Fruit fly (Drosophila melanogaster) whole organism, embryonic: Measurements from ENCODE around the gene CG14893.

Experiments
- Antp ChIP-seq: fragments of 200-800 bp; sonication (Bioruptor generic); optimal IDR thresholded peaks from 3 replicates; lab custom pipeline; 2016; ENCODE audit warnings: missing biosample characterization, missing genetic modification characterization
- Bdp1 ChIP-seq: fragments of 200-800 bp; sonication (Bioruptor generic); optimal IDR thresholded peaks from 3 replicates; lab custom pipeline; 2016; ENCODE audit warnings: missing biosample characterization, missing genetic modification characterization
- CG11398 ChIP-seq: fragments of 200-800 bp; sonication (Bioruptor generic); optimal IDR thresholded peaks from 2 replicates; lab custom pipeline; 2016; ENCODE audit warnings: missing biosample characterization, missing genetic modification characterization
- CG14014 ChIP-seq: fragments of 200-800 bp; sonication (Bioruptor generic); IDR thresholded peaks from 2 replicates; pipeline ENCODE4 v1.3.6; 2022; ENCODE audit warnings: missing biosample characterization, missing genetic modification characterization
- CG15073 ChIP-seq: fragments of 200-800 bp; sonication (Bioruptor generic); optimal IDR thresholded peaks from 2 replicates; lab custom pipeline; 2016; ENCODE audit warnings: missing biosample characterization, missing genetic modification characterization
- CG15696 ChIP-seq: fragments of 200-800 bp; sonication (Bioruptor generic); optimal IDR thresholded peaks from 2 replicates; lab custom pipeline; 2019; ENCODE audit warnings: missing biosample characterization, mild to moderate bottlenecking, missing genetic modification characterization, moderate library complexity
- CG16779 ChIP-seq: fragments of 200-800 bp; sonication (Bioruptor generic); IDR thresholded peaks from 2 replicates; pipeline ENCODE4 v1.3.6; 2022; ENCODE audit warnings: missing biosample characterization, missing genetic modification characterization
- CG17385 ChIP-seq: fragments of 200-800 bp; sonication (Bioruptor generic); optimal IDR thresholded peaks from 3 replicates; lab custom pipeline; 2018; ENCODE audit warnings: missing biosample characterization, mild to moderate bottlenecking, missing genetic modification characterization
- CG17802 ChIP-seq: fragments of 200-800 bp; sonication (Bioruptor generic); optimal IDR thresholded peaks from 2 replicates; lab custom pipeline; 2018; ENCODE audit warnings: missing biosample characterization, mild to moderate bottlenecking, missing genetic modification characterization, moderate library complexity
- CG18011 ChIP-seq: fragments of 200-800 bp; sonication (Bioruptor generic); optimal IDR thresholded peaks from 2 replicates; lab custom pipeline; 2017; ENCODE audit warnings: missing biosample characterization, missing genetic modification characterization, mild to moderate bottlenecking, moderate library complexity, missing genotype
- CG31224 ChIP-seq: fragments of 200-800 bp; sonication (Bioruptor generic); IDR thresholded peaks from 2 replicates; pipeline ENCODE4 v1.3.6; 2022; ENCODE audit warnings: missing biosample characterization, missing genetic modification characterization
- CG3847 ChIP-seq: fragments of 200-800 bp; sonication (Bioruptor generic); IDR thresholded peaks from 2 replicates; pipeline ENCODE4 v1.3.6; 2022; ENCODE audit warnings: missing biosample characterization, missing genetic modification characterization
- CG4404 ChIP-seq: fragments of 200-800 bp; sonication (Bioruptor generic); IDR thresholded peaks from 2 replicates; pipeline ENCODE4 v1.3.6; 2022; ENCODE audit warnings: missing biosample characterization, missing genetic modification characterization
- CG4424 ChIP-seq: fragments of 200-800 bp; sonication (Bioruptor generic); optimal IDR thresholded peaks from 3 replicates; lab custom pipeline; 2016; ENCODE audit warnings: missing biosample characterization, missing genetic modification characterization
- CG6654 ChIP-seq: fragments of 200-800 bp; sonication (Bioruptor generic); optimal IDR thresholded peaks from 2 replicates; lab custom pipeline; 2017; ENCODE audit warnings: missing biosample characterization, mild to moderate bottlenecking, missing genetic modification characterization
- CG7839 ChIP-seq: fragments of 200-800 bp; sonication (Bioruptor generic); optimal IDR thresholded peaks from 3 replicates; lab custom pipeline; 2018; ENCODE audit warnings: missing biosample characterization, mild to moderate bottlenecking, missing genetic modification characterization, moderate library complexity
- CG7963 ChIP-seq: fragments of 200-800 bp; sonication (Bioruptor generic); IDR thresholded peaks from 3 replicates; pipeline ENCODE4 v1.3.6; 2022; ENCODE audit warnings: missing biosample characterization, missing genetic modification characterization; ENCODE audit not compliant: partially characterized antibody
- CG9609 ChIP-seq: fragments of 200-800 bp; sonication (Bioruptor generic); optimal IDR thresholded peaks from 3 replicates; lab custom pipeline; 2016; ENCODE audit warnings: missing biosample characterization, missing genetic modification characterization
- CG9932 ChIP-seq: fragments of 200-800 bp; sonication (Bioruptor generic); IDR thresholded peaks from 2 replicates; pipeline ENCODE4 v1.3.6; 2022; ENCODE audit warnings: missing biosample characterization, missing genetic modification characterization
- CoRest ChIP-seq: fragments of 200-800 bp; sonication (Bioruptor generic); optimal IDR thresholded peaks from 3 replicates; lab custom pipeline; 2018; ENCODE audit warnings: missing biosample characterization, mild to moderate bottlenecking, missing genetic modification characterization, moderate library complexity
- Dbx ChIP-seq: fragments of 200-800 bp; sonication (Bioruptor generic); IDR thresholded peaks from 3 replicates; pipeline ENCODE4 v1.3.6; 2022; ENCODE audit warnings: missing biosample characterization, missing genetic modification characterization
- Dip2 ChIP-seq: fragments of 200-800 bp; sonication (Bioruptor generic); IDR thresholded peaks from 2 replicates; pipeline ENCODE4 v1.3.6; 2022; ENCODE audit warnings: missing biosample characterization, missing genetic modification characterization
- Dip3 ChIP-seq: fragments of 200-800 bp; sonication (Bioruptor generic); optimal IDR thresholded peaks from 3 replicates; lab custom pipeline; 2016; ENCODE audit warnings: missing biosample characterization, missing genetic modification characterization
- Doc3 ChIP-seq: fragments of 200-800 bp; sonication (Bioruptor generic); IDR thresholded peaks from 3 replicates; pipeline ENCODE4 v1.3.6; 2022; ENCODE audit warnings: missing biosample characterization, missing genetic modification characterization; ENCODE audit not compliant: partially characterized antibody
- Eip74EF ChIP-seq, 2 experiments: fragments of 200-800 bp in 1 of 2; fragments of >200 bp in 1 of 2; sonication (Bioruptor generic) in 1 of 2; optimal IDR thresholded peaks; 2 replicates each; lab custom pipeline; 2017 to 2019; ENCODE audit warnings: missing biosample characterization in 2 of 2, missing genetic modification characterization in 2 of 2, mild to moderate bottlenecking in 1 of 2, moderate library complexity in 1 of 2
- Fer3 ChIP-seq: fragments of 200-800 bp; sonication (Bioruptor generic); optimal IDR thresholded peaks from 2 replicates; lab custom pipeline; 2018; ENCODE audit warnings: missing biosample characterization, mild to moderate bottlenecking, missing genetic modification characterization, moderate library complexity
- HLH3B ChIP-seq: fragments of 200-800 bp; sonication (Bioruptor generic); IDR thresholded peaks from 2 replicates; pipeline ENCODE4 v1.3.6; 2022; ENCODE audit warnings: missing biosample characterization, missing genetic modification characterization
- Mrtf ChIP-seq: fragments of 200-800 bp; sonication (Bioruptor generic); IDR thresholded peaks from 3 replicates; pipeline ENCODE4 v1.3.6; 2022; ENCODE audit warnings: missing biosample characterization, missing genetic modification characterization
- Myb ChIP-seq: fragments of 200-800 bp; sonication (Bioruptor generic); optimal IDR thresholded peaks from 2 replicates; lab custom pipeline; 2016; ENCODE audit warnings: missing biosample characterization, missing genetic modification characterization
- Oli ChIP-seq: fragments of 200-800 bp; sonication (Bioruptor generic); optimal IDR thresholded peaks from 2 replicates; lab custom pipeline; 2018; ENCODE audit warnings: missing biosample characterization, mild to moderate bottlenecking, missing genetic modification characterization, moderate library complexity
- Opbp ChIP-seq: fragments of 200-800 bp; sonication (Bioruptor generic); IDR thresholded peaks from 3 replicates; pipeline ENCODE4 v1.3.6; 2022; ENCODE audit warnings: missing biosample characterization, missing genetic modification characterization; ENCODE audit not compliant: partially characterized antibody
- Xrp1 ChIP-seq: fragments of 200-800 bp; sonication (Bioruptor generic); IDR thresholded peaks from 2 replicates; pipeline ENCODE4 v1.3.6; 2022; ENCODE audit warnings: missing biosample characterization, missing genetic modification characterization
- ato ChIP-seq: fragments of 200-800 bp; sonication (Bioruptor generic); IDR thresholded peaks from 2 replicates; pipeline ENCODE4 v1.3.6; 2022; ENCODE audit warnings: missing biosample characterization, missing genetic modification characterization; ENCODE audit not compliant: partially characterized antibody
- dmrt11E ChIP-seq: fragments of 200-800 bp; sonication (Bioruptor generic); optimal IDR thresholded peaks from 3 replicates; lab custom pipeline; 2018; ENCODE audit warnings: missing biosample characterization, mild to moderate bottlenecking, missing genetic modification characterization, moderate library complexity
- dmrt99B ChIP-seq: fragments of 200-800 bp; sonication (Bioruptor generic); optimal IDR thresholded peaks from 2 replicates; lab custom pipeline; 2018; ENCODE audit warnings: missing biosample characterization, mild to moderate bottlenecking, missing genetic modification characterization, moderate library complexity
- esg ChIP-seq: fragments of 200-800 bp; sonication (Bioruptor generic); conservative IDR thresholded peaks from 2 replicates; pipeline ENCODE4 v1.3.6; 2022; ENCODE audit warnings: missing biosample characterization, missing genetic modification characterization
- gcm2 ChIP-seq: fragments of 200-800 bp; sonication (Bioruptor generic); optimal IDR thresholded peaks from 2 replicates; lab custom pipeline; 2016; ENCODE audit warnings: missing biosample characterization, missing genetic modification characterization
- gro ChIP-seq: fragments of 200-800 bp; sonication (Bioruptor generic); optimal IDR thresholded peaks from 2 replicates; lab custom pipeline; 2016; ENCODE audit warnings: missing biosample characterization, missing genetic modification characterization
- hbn ChIP-seq: fragments of 200-800 bp; sonication (Bioruptor generic); IDR thresholded peaks from 2 replicates; pipeline ENCODE4 v1.3.6; 2022; ENCODE audit warnings: missing biosample characterization, missing genetic modification characterization; ENCODE audit not compliant: partially characterized antibody
- lov ChIP-seq, 2 experiments: fragments of 200-800 bp in 1 of 2; fragments of >200 bp in 1 of 2; sonication (Bioruptor generic) in 1 of 2; IDR thresholded peaks in 1 of 2; optimal IDR thresholded peaks in 1 of 2; 2 replicates in 1 of 2; 3 replicates in 1 of 2; pipeline versions ENCODE4 v1.3.6 to Lab custom; 2017 to 2022; ENCODE audit warnings: missing biosample characterization in 1 of 2, missing genetic modification characterization in 1 of 2
- nerfin-2 ChIP-seq: fragments of 200-800 bp; sonication (Bioruptor generic); IDR thresholded peaks from 2 replicates; pipeline ENCODE4 v1.3.6; 2022; ENCODE audit warnings: missing biosample characterization, missing genetic modification characterization; ENCODE audit not compliant: partially characterized antibody
- psq ChIP-seq: fragments of 200-800 bp; sonication (Bioruptor generic); optimal IDR thresholded peaks from 2 replicates; lab custom pipeline; 2017; ENCODE audit warnings: missing biosample characterization, missing genetic modification characterization
- salm ChIP-seq: fragments of 200-800 bp; sonication (Bioruptor generic); optimal IDR thresholded peaks from 2 replicates; lab custom pipeline; 2018; ENCODE audit warnings: missing biosample characterization, mild to moderate bottlenecking, missing genetic modification characterization
- sc ChIP-seq, 3 experiments: fragments of >200 bp in 2 of 3; fragments of 200-800 bp in 1 of 3; sonication (Bioruptor generic) in 1 of 3; optimal IDR thresholded peaks; 2 replicates in 2 of 3; 3 replicates in 1 of 3; lab custom pipeline; 2017; ENCODE audit warnings: mild to moderate bottlenecking in 1 of 3, missing biosample characterization in 1 of 3, missing genetic modification characterization in 1 of 3, missing genetic modification reagents in 1 of 3
- sens ChIP-seq: fragments of 200-800 bp; sonication (Bioruptor generic); peaks from one replicate; lab custom pipeline; 2016; ENCODE audit warnings: missing biosample characterization, missing genetic modification characterization
- sug ChIP-seq: fragments of 200-800 bp; optimal IDR thresholded peaks from 2 replicates; lab custom pipeline; 2019; ENCODE audit warnings: missing biosample characterization, mild to moderate bottlenecking, missing genetic modification characterization, moderate library complexity
- tgo ChIP-seq: fragments of 200-800 bp; sonication (Bioruptor generic); IDR thresholded peaks from 3 replicates; pipeline ENCODE4 v1.3.6; 2022; ENCODE audit warnings: missing biosample characterization, missing genetic modification characterization
- trh ChIP-seq: fragments of 200-800 bp; sonication (Bioruptor generic); optimal IDR thresholded peaks from 2 replicates; lab custom pipeline; 2016; ENCODE audit warnings: missing biosample characterization, missing genetic modification characterization
- unpg ChIP-seq: fragments of 200-800 bp; sonication (Bioruptor generic); optimal IDR thresholded peaks from 3 replicates; lab custom pipeline; 2018; ENCODE audit warnings: missing biosample characterization, mild to moderate bottlenecking, missing genetic modification characterization, moderate library complexity
- zf30C ChIP-seq: fragments of 200-800 bp; sonication (Bioruptor generic); optimal IDR thresholded peaks from 3 replicates; lab custom pipeline; 2018; ENCODE audit warnings: missing biosample characterization, mild to moderate bottlenecking, missing genetic modification characterization

Gene CG14893

DNA sequence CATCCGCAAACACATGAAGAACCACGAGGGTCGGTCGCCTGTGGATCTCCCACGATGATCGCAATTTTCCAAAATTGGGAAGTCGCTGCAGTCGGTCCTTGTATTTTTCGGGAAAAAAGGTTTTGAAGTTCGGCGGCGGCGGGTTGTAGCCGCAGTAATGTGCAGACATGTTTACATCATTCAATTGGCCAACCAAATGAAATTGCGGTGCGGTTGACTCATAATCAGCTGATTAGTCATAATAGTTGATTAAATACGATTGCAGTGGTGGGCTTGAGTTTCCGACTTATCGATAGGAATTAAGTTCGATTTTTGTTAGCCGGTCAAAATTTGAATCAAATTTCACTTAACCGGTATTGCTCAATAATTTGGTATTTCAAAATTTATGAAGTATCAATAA is 31.5 kb downstream of the CG14893 start, which contains the start of gene CG14907 (continued):
- TF ChIP-seq ato = no peak
- TF ChIP-seq tgo = no peak
- TF ChIP-seq CG15073 (GFP tag; lab: Kevin White, UChicago) = no peak
- no peak for TF ChIP-seq CG9932
- TF ChIP-seq gro (GFP tag; lab: Kevin White, UChicago) = no peak
- TF ChIP-seq lov (optimal IDR thresholded peaks at IDR 0.05; lab: Kevin White, UChicago) = no peak
- no peak for TF ChIP-seq lov (GFP tag; IDR thresholded peaks at IDR 0.05; lab: Robert Waterston, UW)
- TF ChIP-seq CG4404 = no peak
- no peak for TF ChIP-seq esg (GFP tag; lab: Robert Waterston, UW)
- no peak for TF ChIP-seq Oli (tag; lab: Kevin White, UChicago)
- TF ChIP-seq dmrt99B (tag; lab: Kevin White, UChicago) = no peak
- TF ChIP-seq psq (GFP tag; lab: Kevin White, UChicago) = no peak
- TF ChIP-seq CG11398 (GFP tag; lab: Kevin White, UChicago) = no peak
- TF ChIP-seq CG17385 (GFP tag; lab: Kevin White, UChicago) = no peak
- TF ChIP-seq gcm2 (GFP tag; lab: Kevin White, UChicago) = no peak
- TF ChIP-seq sc (optimal IDR thresholded peaks at IDR 0.05; lab: Kevin White, UChicago) = no peak
- TF ChIP-seq sc (GFP tag; optimal IDR thresholded peaks at IDR 0.05; lab: Kevin White, UChicago) = no peak
- TF ChIP-seq CG31224 (GFP tag; lab: Robert Waterston, UW) = no peak
- TF ChIP-seq Doc3 (GFP tag; lab: Robert Waterston, UW) = peak; percentile 55; the same call in 2 of the 3 replicates
- no peak for TF ChIP-seq Antp
- no peak for TF ChIP-seq CG4424 (GFP tag; lab: Kevin White, UChicago)
- peak; percentile 68 for TF ChIP-seq hbn (GFP tag; lab: Robert Waterston, UW)
- TF ChIP-seq CG16779 (GFP tag; lab: Robert Waterston, UW) = no peak
- TF ChIP-seq nerfin-2 (GFP tag; lab: Robert Waterston, UW) = peak; percentile 65
- no peak for TF ChIP-seq Xrp1 (GFP tag; lab: Robert Waterston, UW)
- no peak for TF ChIP-seq trh (GFP tag; lab: Kevin White, UChicago)
- TF ChIP-seq Dip3 (GFP tag; lab: Kevin White, UChicago) = no peak
- no peak for TF ChIP-seq dmrt11E (tag; lab: Kevin White, UChicago)
- TF ChIP-seq unpg = no peak
- no peak for TF ChIP-seq CG7839 (tag; lab: Kevin White, UChicago)
- no peak for TF ChIP-seq CG15696 (tag; lab: Kevin White, UChicago)
- peak; percentile 32 for TF ChIP-seq CG17802 (tag; lab: Kevin White, UChicago)
- peak; percentile 49 for TF ChIP-seq Myb (GFP tag; lab: Kevin White, UChicago)
- peak; percentile 30 for TF ChIP-seq sug
- no peak for TF ChIP-seq HLH3B (GFP tag; lab: Robert Waterston, UW)
- no peak for TF ChIP-seq zf30C (GFP tag; lab: Kevin White, UChicago)
- TF ChIP-seq CG6654 (GFP tag; lab: Kevin White, UChicago) = no peak
- no peak for TF ChIP-seq CG14014 (GFP tag; lab: Robert Waterston, UW)
- no peak for TF ChIP-seq Fer3 (tag; lab: Kevin White, UChicago)
- TF ChIP-seq CG18011 = no peak
- TF ChIP-seq Eip74EF (GFP tag; optimal IDR thresholded peaks at IDR 0.05; lab: Kevin White, UChicago) = no peak
- TF ChIP-seq Dbx (GFP tag; lab: Robert Waterston, UW) = 0 out of 3 replicates have a peak, but pooled peaks have one; percentile 16
- no peak for TF ChIP-seq Bdp1 (GFP tag; lab: Kevin White, UChicago)
- peak; percentile 55; the same call in 2 of the 3 replicates for TF ChIP-seq Opbp (GFP tag; lab: Robert Waterston, UW)
- TF ChIP-seq CG3847 (GFP tag; lab: Robert Waterston, UW) = no peak
- TF ChIP-seq salm = no peak
- TF ChIP-seq CoRest (tag; lab: Kevin White, UChicago) = no peak
- no peak for TF ChIP-seq Mrtf (GFP tag; lab: Robert Waterston, UW)
- no peak for TF ChIP-seq CG9609 (GFP tag; lab: Kevin White, UChicago)
- peak; percentile 50; the same call in 1 of the 3 replicates for TF ChIP-seq CG7963 (GFP tag; lab: Robert Waterston, UW)
- peak; percentile 67 for TF ChIP-seq sens (GFP tag; lab: Kevin White, UChicago)
- no peak for TF ChIP-seq Dip2
